Worm (Caenorhabditis elegans) whole organism, mixed stage, embryonic: Measurements from ENCODE around the gene E02H1.5.

Experiments used
- M03D4.4 ChIP-seq: sonication (generic microtip); optimal IDR thresholded peaks from 2 replicates; lab custom pipeline; 2017; ENCODE audit warnings: mild to moderate bottlenecking, missing genetic modification characterization, missing compliant biosample characterization
- blmp-1 ChIP-seq: fragments of 150-350 bp; optimal IDR thresholded peaks from 2 replicates; lab custom pipeline; 2014; ENCODE audit warnings: missing biosample characterization, missing genetic modification characterization
- ceh-43 ChIP-seq: fragments of 200-800 bp; sonication (Bioruptor generic); optimal IDR thresholded peaks from 2 replicates; lab custom pipeline; 2018; ENCODE audit warnings: mild to moderate bottlenecking, missing genetic modification characterization, moderate library complexity, missing compliant biosample characterization
- ceh-83 ChIP-seq: fragments of 200-800 bp; sonication (Bioruptor generic); optimal IDR thresholded peaks from 2 replicates; lab custom pipeline; 2018; ENCODE audit warnings: mild to moderate bottlenecking, missing genetic modification characterization, missing compliant biosample characterization
- ces-1 ChIP-seq: fragments of 150-350 bp; optimal IDR thresholded peaks from 2 replicates; lab custom pipeline; 2014; ENCODE audit warnings: missing biosample characterization, missing genetic modification reagents, missing genetic modification characterization
- cnd-1 ChIP-seq: fragments of 200-800 bp; sonication (Bioruptor generic); optimal IDR thresholded peaks from 2 replicates; lab custom pipeline; 2018; ENCODE audit warnings: mild to moderate bottlenecking, missing genetic modification characterization, missing compliant biosample characterization
- drap-1 ChIP-seq: fragments of 200-800 bp; sonication (Bioruptor generic); optimal IDR thresholded peaks from 3 replicates; lab custom pipeline; 2018; ENCODE audit warnings: mild to moderate bottlenecking, missing genetic modification characterization, missing compliant biosample characterization
- elt-1 ChIP-seq: sonication (generic microtip); optimal IDR thresholded peaks from 2 replicates; lab custom pipeline; 2017; ENCODE audit warnings: missing genetic modification characterization, mild to moderate bottlenecking, missing compliant biosample characterization, antibody characterized with exemption, moderate library complexity, borderline replicate concordance; ENCODE audit not compliant: insufficient read depth
- flh-1 ChIP-seq: fragments of 200-800 bp; sonication (Bioruptor generic); optimal IDR thresholded peaks from 2 replicates; lab custom pipeline; 2018; ENCODE audit warnings: mild to moderate bottlenecking, missing genetic modification characterization, moderate library complexity, missing compliant biosample characterization
- ham-2 ChIP-seq: fragments of 200-800 bp; sonication (Bioruptor generic); optimal IDR thresholded peaks from 2 replicates; lab custom pipeline; 2018; ENCODE audit warnings: mild to moderate bottlenecking, missing genetic modification characterization, missing compliant biosample characterization
- hlh-1 ChIP-seq: fragments of 150-350 bp; optimal IDR thresholded peaks from 2 replicates; lab custom pipeline; 2014; ENCODE audit warnings: missing biosample characterization, missing genetic modification reagents, missing genetic modification characterization
- lin-32 ChIP-seq: fragments of 200-800 bp; sonication (Bioruptor generic); optimal IDR thresholded peaks from 2 replicates; lab custom pipeline; 2018; ENCODE audit warnings: mild to moderate bottlenecking, missing genetic modification characterization, missing compliant biosample characterization
- lsy-2 ChIP-seq: fragments of 150-350 bp; optimal IDR thresholded peaks from 2 replicates; lab custom pipeline; 2014; ENCODE audit warnings: missing biosample characterization, missing genetic modification characterization
- mab-5 ChIP-seq: fragments of 150-350 bp; optimal IDR thresholded peaks from 2 replicates; lab custom pipeline; 2014; ENCODE audit warnings: missing biosample characterization, missing genetic modification characterization
- mep-1 ChIP-seq: fragments of 150-350 bp; optimal IDR thresholded peaks from 2 replicates; lab custom pipeline; 2017; ENCODE audit warnings: missing biosample characterization, missing genetic modification reagents, missing genetic modification characterization, inconsistent platforms
- mls-2 ChIP-seq: sonication (generic microtip); optimal IDR thresholded peaks from 2 replicates; lab custom pipeline; 2016; ENCODE audit warnings: mild to moderate bottlenecking, missing genetic modification characterization, moderate library complexity, missing compliant biosample characterization
- nhr-12 ChIP-seq: fragments of 150-350 bp; optimal IDR thresholded peaks from 2 replicates; lab custom pipeline; 2014; ENCODE audit warnings: missing biosample characterization, missing genetic modification characterization
- nhr-2 ChIP-seq: fragments of 150-350 bp; optimal IDR thresholded peaks from 2 replicates; lab custom pipeline; 2014; ENCODE audit warnings: missing biosample characterization, missing genetic modification characterization
- nhr-237 ChIP-seq: fragments of 150-350 bp; optimal IDR thresholded peaks from 2 replicates; lab custom pipeline; 2014; ENCODE audit warnings: missing biosample characterization, missing genetic modification characterization
- nhr-28 ChIP-seq: fragments of 150-350 bp; optimal IDR thresholded peaks from 2 replicates; lab custom pipeline; 2014; ENCODE audit warnings: missing biosample characterization, missing genetic modification characterization
- nhr-76 ChIP-seq: sonication (generic microtip); optimal IDR thresholded peaks from 2 replicates; lab custom pipeline; 2017; ENCODE audit warnings: missing biosample characterization, missing genetic modification characterization
- pha-4 ChIP-seq: fragments of 150-350 bp; optimal IDR thresholded peaks from 2 replicates; lab custom pipeline; 2018; ENCODE audit warnings: missing biosample characterization, missing genetic modification reagents, missing genetic modification characterization
- snpc-4 ChIP-seq: fragments of 150-350 bp; optimal IDR thresholded peaks from 2 replicates; lab custom pipeline; 2014; ENCODE audit warnings: missing biosample characterization, missing genetic modification characterization
- sptf-1 ChIP-seq: sonication (generic microtip); optimal IDR thresholded peaks from 2 replicates; lab custom pipeline; 2017; ENCODE audit warnings: mild to moderate bottlenecking, missing genetic modification characterization, moderate library complexity, missing compliant biosample characterization
- tbx-8 ChIP-seq: fragments of 200-800 bp; sonication (Bioruptor generic); optimal IDR thresholded peaks from 2 replicates; lab custom pipeline; 2018; ENCODE audit warnings: mild to moderate bottlenecking, missing genetic modification characterization, moderate library complexity, missing compliant biosample characterization
- unc-120 ChIP-seq: sonication (generic microtip); optimal IDR thresholded peaks from 2 replicates; lab custom pipeline; 2017; ENCODE audit warnings: missing genetic modification characterization, missing compliant biosample characterization; ENCODE audit not compliant: poor library complexity, severe bottlenecking
- unc-39 ChIP-seq: fragments of 150-350 bp; optimal IDR thresholded peaks from 2 replicates; lab custom pipeline; 2014; ENCODE audit warnings: missing biosample characterization, missing genetic modification characterization
- unc-62 ChIP-seq: fragments of 150-350 bp; optimal IDR thresholded peaks from 2 replicates; lab custom pipeline; 2014; ENCODE audit warnings: missing biosample characterization, missing genetic modification reagents, missing genetic modification characterization
- ztf-11 ChIP-seq: fragments of 150-350 bp; optimal IDR thresholded peaks from 2 replicates; lab custom pipeline; 2014; ENCODE audit warnings: missing biosample characterization, missing genetic modification characterization

The E02H1.5 gene

DNA sequence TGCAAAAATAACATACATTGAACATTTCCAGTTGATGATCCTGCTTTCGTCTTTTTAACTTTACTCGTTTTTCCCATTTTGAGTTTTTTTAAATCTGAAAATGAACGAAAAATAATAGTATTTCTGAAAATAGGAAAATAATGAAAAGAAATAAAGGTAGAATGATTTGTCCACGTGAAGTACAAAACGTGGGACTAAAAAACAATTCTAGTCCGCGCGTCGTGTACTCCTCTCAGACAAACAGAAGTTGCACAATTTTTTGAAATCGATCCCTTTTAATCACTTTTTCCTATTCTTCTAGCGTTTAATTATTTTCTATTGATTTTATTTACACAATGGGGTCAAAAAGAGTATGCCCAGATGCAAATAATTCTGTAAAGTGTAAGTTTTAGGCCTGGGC is 4.0 kb upstream of the E02H1.5 start, which contains the start of the genes E02H1.1 and tag-124:
Gene E02H1.1 (minus strand): TSS at position 94 of the 400 bp plus-strand sequence.
Gene tag-124 (plus strand): TSS at position 222 of the 400 bp plus-strand sequence.
- TF ChIP-seq nhr-237 (peak; percentile 37), snpc-4 (tag; lab: Kevin White, UChicago) (no peak), lsy-2 (tag; lab: Kevin White, UChicago) (peak; percentile 25), ces-1 (GFP tag; lab: Kevin White, UChicago) (peak; percentile 16), mep-1 (tag; lab: Kevin White, UChicago) (peak; percentile 28), unc-62 (GFP tag; lab: Kevin White, UChicago) (no peak), nhr-2 (no peak)

DNA sequence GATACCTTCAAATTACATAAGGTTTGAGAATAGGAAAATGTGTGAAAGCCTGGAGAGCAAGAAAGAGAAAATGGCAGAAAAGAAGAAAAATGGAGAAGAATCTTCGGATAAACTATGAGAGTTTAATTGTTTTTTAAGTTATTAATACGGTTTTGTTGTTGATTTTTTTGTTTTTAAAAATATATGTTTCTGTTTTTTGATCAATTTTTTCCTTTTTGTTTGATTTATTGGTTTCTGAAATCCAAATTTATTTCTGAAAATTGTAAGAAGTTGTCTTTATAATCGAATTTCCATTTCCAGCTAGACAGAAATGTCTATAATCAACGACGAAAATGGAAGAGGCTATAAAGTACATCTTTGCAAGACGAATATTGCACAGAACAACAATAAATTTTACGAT is 2.3 kb upstream of the E02H1.5 start, which contains the start of gene parp-2:
Gene parp-2 (plus strand): TSS at position 301 of the 400 bp plus-strand sequence.
- TF ChIP-seq ham-2 (GFP tag; lab: Kevin White, UChicago) (no peak), tbx-8 (GFP tag; lab: Kevin White, UChicago) (no peak), hlh-1 (no peak), nhr-12 (no peak), nhr-28 (no peak), mls-2 (tag; lab: Kevin White, UChicago) (no peak)

ce11 chrII:9596401-9596800 is 1.4 kb downstream of the E02H1.5 start, which contains the start of gene E02H1.6:
TSS of gene E02H1.6 (plus strand) at chrII:9596701.
- TF ChIP-seq snpc-4 (tag; lab: Kevin White, UChicago), result no peak
- TF ChIP-seq nhr-237, result no peak
- no peak for TF ChIP-seq flh-1 (GFP tag; lab: Kevin White, UChicago)
- TF ChIP-seq ztf-11, result no peak
- no peak for TF ChIP-seq nhr-76 (tag; lab: Kevin White, UChicago)
- no peak for TF ChIP-seq mep-1 (tag; lab: Kevin White, UChicago)
- no peak for TF ChIP-seq mls-2 (tag; lab: Kevin White, UChicago)
- no peak for TF ChIP-seq lin-32
- TF ChIP-seq drap-1 (GFP tag; lab: Kevin White, UChicago), result no peak
- no peak for TF ChIP-seq unc-39 (tag; lab: Kevin White, UChicago)
- TF ChIP-seq cnd-1 (tag; lab: Kevin White, UChicago), result no peak
- TF ChIP-seq ceh-43, result no peak
- no peak for TF ChIP-seq blmp-1 (tag; lab: Kevin White, UChicago)
- no peak for TF ChIP-seq nhr-2
- no peak for TF ChIP-seq elt-1
- no peak for TF ChIP-seq ces-1 (GFP tag; lab: Kevin White, UChicago)
- TF ChIP-seq unc-120, result no peak
- TF ChIP-seq unc-62 (GFP tag; lab: Kevin White, UChicago), result no peak
- TF ChIP-seq nhr-12, result no peak

DNA sequence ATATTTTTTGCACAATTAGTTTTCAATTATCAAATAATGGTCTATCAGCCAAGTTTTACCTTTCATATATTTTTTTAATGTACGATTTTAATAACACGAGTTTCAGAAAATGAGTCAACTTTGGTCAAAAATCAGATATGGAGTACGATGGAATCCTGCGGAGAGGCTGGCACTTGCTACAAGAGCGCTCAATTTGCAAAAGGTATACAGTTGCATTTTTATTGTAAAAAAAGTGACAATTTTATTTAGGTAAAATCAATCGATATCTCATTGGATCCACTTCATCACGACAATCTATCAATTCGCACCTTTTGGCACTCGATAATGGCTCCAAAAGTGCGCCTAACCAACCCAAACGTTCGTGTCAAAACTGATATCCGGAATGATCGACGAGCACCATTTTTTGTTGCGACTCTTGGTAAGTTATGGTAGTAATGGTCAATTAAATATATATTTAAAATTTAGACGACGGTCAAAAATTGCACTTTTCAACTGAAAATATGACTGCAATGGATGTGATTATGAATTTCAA is 2.6 kb downstream of the E02H1.5 start, which contains the start of gene mrpl-53:
Gene mrpl-53 (plus strand): TSS at position 107 of the 532 bp plus-strand sequence.
- TF ChIP-seq elt-1, result no peak
- no peak for TF ChIP-seq snpc-4 (tag; lab: Kevin White, UChicago)
- no peak for TF ChIP-seq ztf-11
- no peak for TF ChIP-seq sptf-1 (tag; lab: Kevin White, UChicago)
- no peak for TF ChIP-seq ham-2 (GFP tag; lab: Kevin White, UChicago)
- TF ChIP-seq drap-1 (GFP tag; lab: Kevin White, UChicago), result no peak
- TF ChIP-seq M03D4.4 (tag; lab: Kevin White, UChicago), result no peak
- no peak for TF ChIP-seq nhr-2
- TF ChIP-seq ces-1 (GFP tag; lab: Kevin White, UChicago), result no peak
- no peak for TF ChIP-seq hlh-1
- no peak for TF ChIP-seq mab-5 (tag; lab: Kevin White, UChicago)
- TF ChIP-seq unc-120, result no peak
- no peak for TF ChIP-seq pha-4
- TF ChIP-seq blmp-1 (tag; lab: Kevin White, UChicago), result no peak
- no peak for TF ChIP-seq mls-2 (tag; lab: Kevin White, UChicago)
- TF ChIP-seq ceh-83 (GFP tag; lab: Kevin White, UChicago), result no peak
- no peak for TF ChIP-seq nhr-28
- no peak for TF ChIP-seq ceh-43

DNA sequence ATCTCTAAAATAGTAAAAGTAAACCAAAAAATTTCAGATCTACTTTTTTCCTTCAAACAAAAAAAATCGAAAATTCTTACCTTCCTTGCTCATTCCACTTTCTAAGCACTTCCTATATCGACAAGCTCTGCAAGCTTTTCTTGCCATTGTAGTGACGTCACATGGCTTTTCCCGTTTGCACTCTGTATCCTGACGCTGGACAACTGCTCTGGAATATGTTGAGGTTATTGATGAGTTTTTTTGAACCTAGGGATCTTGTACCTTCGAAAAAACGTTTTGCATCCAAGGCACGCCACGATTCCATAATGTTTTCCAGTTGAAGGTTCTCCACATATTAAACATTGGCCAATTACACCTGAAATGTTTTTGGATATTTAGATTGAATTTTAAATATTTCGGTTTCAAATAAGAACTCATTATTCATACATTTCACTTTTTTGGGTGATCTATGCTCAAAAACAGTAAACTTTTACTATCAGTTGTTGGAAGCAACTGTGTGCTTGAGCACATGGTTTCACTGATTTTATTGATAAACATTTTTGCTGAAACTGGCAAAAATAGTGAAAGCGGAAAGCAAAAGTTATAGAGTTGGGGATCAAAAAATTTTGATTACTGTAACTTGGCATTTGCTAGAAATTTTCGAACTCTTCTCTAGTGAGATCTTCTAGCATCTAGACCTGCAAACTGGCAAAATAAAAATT is 5.1 kb downstream of the E02H1.5 start:
- TF ChIP-seq sptf-1 (tag; lab: Kevin White, UChicago) (no peak), nhr-28 (no peak), nhr-12 (no peak), cnd-1 (tag; lab: Kevin White, UChicago) (no peak), nhr-237 (no peak)
